Fruit fly (Drosophila melanogaster) whole organism, embryonic: ENCODE measurements around the gene brat.

ENCODE experiments used
- Ada2b ChIP-seq: fragments of 200-800 bp; sonication (Bioruptor generic); IDR thresholded peaks from 2 replicates; pipeline ENCODE4 v1.3.6; 2022; ENCODE audit warnings: missing biosample characterization, missing genetic modification characterization
- Atf6 ChIP-seq: fragments of 200-800 bp; sonication (Bioruptor generic); IDR thresholded peaks from 2 replicates; pipeline ENCODE4 v1.3.6; 2022; ENCODE audit warnings: missing biosample characterization, missing genetic modification characterization
- Awh ChIP-seq: fragments of 200-800 bp; sonication (Bioruptor generic); IDR thresholded peaks from 2 replicates; pipeline ENCODE4, ENCODE4 v1.3.6; 2022; ENCODE audit warnings: missing biosample characterization, missing genetic modification characterization
- CG11085 ChIP-seq: fragments of 200-800 bp; sonication (Bioruptor generic); IDR thresholded peaks from 2 replicates; pipeline ENCODE4 v1.3.6; 2022; ENCODE audit warnings: missing biosample characterization, missing genetic modification characterization
- CG11504 ChIP-seq: fragments of 200-800 bp; sonication (Bioruptor generic); optimal IDR thresholded peaks from 3 replicates; lab custom pipeline; 2019; ENCODE audit warnings: missing biosample characterization, mild to moderate bottlenecking, missing genetic modification characterization, moderate library complexity
- CG12104 ChIP-seq: fragments of 200-800 bp; sonication (Bioruptor generic); optimal IDR thresholded peaks from 3 replicates; lab custom pipeline; 2016; ENCODE audit warnings: missing biosample characterization, missing genetic modification characterization
- CG12219 ChIP-seq: fragments of 200-800 bp; sonication (Bioruptor generic); optimal IDR thresholded peaks from 3 replicates; lab custom pipeline; 2018; ENCODE audit warnings: missing biosample characterization, mild to moderate bottlenecking, missing genetic modification characterization
- CG12659 ChIP-seq: fragments of 200-800 bp; sonication (Bioruptor generic); optimal IDR thresholded peaks from 3 replicates; lab custom pipeline; 2017; ENCODE audit warnings: mild to moderate bottlenecking, missing biosample characterization, missing genetic modification reagents, missing genetic modification characterization
- CG13287 ChIP-seq: fragments of 200-800 bp; sonication (Bioruptor generic); IDR thresholded peaks from 2 replicates; pipeline ENCODE4 v1.3.6; 2022; ENCODE audit warnings: missing biosample characterization, missing genetic modification characterization; ENCODE audit not compliant: partially characterized antibody
- CG13894 ChIP-seq: fragments of 200-800 bp; sonication (Bioruptor generic); optimal IDR thresholded peaks from 3 replicates; lab custom pipeline; 2018; ENCODE audit warnings: missing biosample characterization, mild to moderate bottlenecking, missing genetic modification characterization, moderate library complexity
- CG15479 ChIP-seq: fragments of 200-800 bp; sonication (Bioruptor generic); optimal IDR thresholded peaks from 3 replicates; lab custom pipeline; 2019; ENCODE audit warnings: missing biosample characterization, mild to moderate bottlenecking, missing genetic modification characterization, moderate library complexity
- CG15514 ChIP-seq: fragments of 200-800 bp; sonication (Bioruptor generic); optimal IDR thresholded peaks from 3 replicates; lab custom pipeline; 2017; ENCODE audit warnings: missing biosample characterization, missing genetic modification characterization, mild to moderate bottlenecking, moderate library complexity, missing genetic modification reagents
- CG15601 ChIP-seq: fragments of 200-800 bp; sonication (Bioruptor generic); optimal IDR thresholded peaks from 3 replicates; lab custom pipeline; 2019; ENCODE audit warnings: missing biosample characterization, mild to moderate bottlenecking, missing genetic modification characterization, moderate library complexity
- CG1603 ChIP-seq: fragments of 200-800 bp; sonication (Bioruptor generic); optimal IDR thresholded peaks from 2 replicates; lab custom pipeline; 2019; ENCODE audit warnings: missing biosample characterization, mild to moderate bottlenecking, missing genetic modification characterization, moderate library complexity
- CG1647 ChIP-seq: fragments of 200-800 bp; sonication (Bioruptor generic); optimal IDR thresholded peaks from 3 replicates; lab custom pipeline; 2016; ENCODE audit warnings: missing biosample characterization, missing genetic modification characterization
- CG2199 ChIP-seq: fragments of 200-800 bp; sonication (Bioruptor generic); IDR thresholded peaks from 3 replicates; pipeline ENCODE4 v1.3.6; 2022; ENCODE audit warnings: missing biosample characterization, missing genetic modification characterization
- CG2202 ChIP-seq: fragments of 200-800 bp; sonication (Bioruptor generic); optimal IDR thresholded peaks from 2 replicates; lab custom pipeline; 2018; ENCODE audit warnings: missing biosample characterization, mild to moderate bottlenecking, missing genetic modification characterization
- CG31388 ChIP-seq: fragments of 200-800 bp; sonication (Bioruptor generic); optimal IDR thresholded peaks from 2 replicates; lab custom pipeline; 2016; ENCODE audit warnings: missing biosample characterization, missing genetic modification characterization
- CG3847 ChIP-seq: fragments of 200-800 bp; sonication (Bioruptor generic); IDR thresholded peaks from 2 replicates; pipeline ENCODE4 v1.3.6; 2022; ENCODE audit warnings: missing biosample characterization, missing genetic modification characterization
- CG43689 ChIP-seq: fragments of 200-800 bp; sonication (Bioruptor generic); IDR thresholded peaks from 2 replicates; pipeline ENCODE4 v1.3.6; 2022; ENCODE audit warnings: missing biosample characterization, missing genetic modification characterization
- CG6254 ChIP-seq: fragments of 200-800 bp; sonication (Bioruptor generic); optimal IDR thresholded peaks from 3 replicates; lab custom pipeline; 2017; ENCODE audit warnings: mild to moderate bottlenecking, missing biosample characterization, missing genetic modification reagents, missing genetic modification characterization
- CG6683 ChIP-seq: fragments of 200-800 bp; sonication (Bioruptor generic); optimal IDR thresholded peaks from 2 replicates; lab custom pipeline; 2017; ENCODE audit warnings: missing biosample characterization, mild to moderate bottlenecking, missing genetic modification characterization, missing genetic modification reagents
- CG7372 ChIP-seq: fragments of 200-800 bp; sonication (Bioruptor generic); IDR thresholded peaks from 2 replicates; pipeline ENCODE4 v1.3.6; 2022; ENCODE audit warnings: missing biosample characterization, missing genetic modification characterization
- CG7745 ChIP-seq: fragments of 200-800 bp; sonication (Bioruptor generic); optimal IDR thresholded peaks from 2 replicates; lab custom pipeline; 2018; ENCODE audit warnings: missing biosample characterization, mild to moderate bottlenecking, missing genetic modification characterization, moderate library complexity
- CG8388 ChIP-seq: fragments of 200-800 bp; sonication (Bioruptor generic); optimal IDR thresholded peaks from 2 replicates; lab custom pipeline; 2019; ENCODE audit warnings: missing biosample characterization, mild to moderate bottlenecking, missing genetic modification characterization, moderate library complexity
- CG9797 ChIP-seq: fragments of 200-800 bp; sonication (Bioruptor generic); optimal IDR thresholded peaks from 3 replicates; lab custom pipeline; 2018; ENCODE audit warnings: missing biosample characterization, mild to moderate bottlenecking, missing genetic modification characterization
- Dbx ChIP-seq: fragments of 200-800 bp; sonication (Bioruptor generic); IDR thresholded peaks from 3 replicates; pipeline ENCODE4 v1.3.6; 2022; ENCODE audit warnings: missing biosample characterization, missing genetic modification characterization
- Deaf1 ChIP-seq: fragments of 200-800 bp; optimal IDR thresholded peaks from 3 replicates; lab custom pipeline; 2019; ENCODE audit warnings: missing biosample characterization, mild to moderate bottlenecking, missing genetic modification characterization, moderate library complexity
- Drgx ChIP-seq: fragments of 200-800 bp; sonication (Bioruptor generic); IDR thresholded peaks from 2 replicates; pipeline ENCODE4 v1.3.6; 2022; ENCODE audit warnings: missing biosample characterization, missing genetic modification characterization
- HmgD ChIP-seq: fragments of 200-800 bp; sonication (Bioruptor generic); optimal IDR thresholded peaks from 3 replicates; lab custom pipeline; 2016; ENCODE audit warnings: missing biosample characterization, missing genetic modification characterization
- Lpt ChIP-seq: fragments of >200 bp; optimal IDR thresholded peaks from 2 replicates; lab custom pipeline; 2018; ENCODE audit warnings: missing biosample characterization, missing genetic modification characterization
- NK7.1 ChIP-seq: fragments of 200-800 bp; sonication (Bioruptor generic); optimal IDR thresholded peaks from 3 replicates; lab custom pipeline; 2016; ENCODE audit warnings: missing biosample characterization, missing genetic modification characterization
- Optix ChIP-seq: fragments of 200-800 bp; sonication (Bioruptor generic); IDR thresholded peaks from 3 replicates; pipeline ENCODE4 v1.3.6; 2022; ENCODE audit warnings: missing biosample characterization, missing genetic modification characterization
- Pdp1 ChIP-seq, 2 experiments: fragments of 200-800 bp; sonication (Bioruptor generic); optimal IDR thresholded peaks; 3 replicates each; lab custom pipeline; 2016; ENCODE audit warnings: missing biosample characterization in 2 of 2, missing genetic modification characterization in 2 of 2, mild to moderate bottlenecking in 1 of 2, moderate library complexity in 1 of 2
- Rfx ChIP-seq: fragments of 200-800 bp; sonication (Bioruptor generic); IDR thresholded peaks from 2 replicates; pipeline ENCODE4 v1.3.6; 2022; ENCODE audit warnings: missing biosample characterization, missing genetic modification characterization
- Rx ChIP-seq: fragments of 200-800 bp; sonication (Bioruptor generic); IDR thresholded peaks from 2 replicates; pipeline ENCODE4 v1.3.6; 2022; ENCODE audit warnings: missing biosample characterization, missing genetic modification characterization
- Ssrp ChIP-seq: fragments of 200-800 bp; sonication (Bioruptor generic); optimal IDR thresholded peaks from 2 replicates; lab custom pipeline; 2018; ENCODE audit warnings: missing biosample characterization, mild to moderate bottlenecking, missing genetic modification characterization, moderate library complexity
- Xrp1 ChIP-seq: fragments of 200-800 bp; sonication (Bioruptor generic); IDR thresholded peaks from 2 replicates; pipeline ENCODE4 v1.3.6; 2022; ENCODE audit warnings: missing biosample characterization, missing genetic modification characterization
- YL-1 ChIP-seq: fragments of 200-800 bp; sonication (Bioruptor generic); optimal IDR thresholded peaks from 3 replicates; lab custom pipeline; 2017; ENCODE audit warnings: missing biosample characterization, mild to moderate bottlenecking, missing genetic modification characterization
- crp ChIP-seq, 2 experiments: fragments of 200-800 bp; sonication (Bioruptor generic); optimal IDR thresholded peaks; 2 replicates in 1 of 2; 3 replicates in 1 of 2; lab custom pipeline; 2017; ENCODE audit warnings: missing biosample characterization in 2 of 2, missing genetic modification characterization in 2 of 2, mild to moderate bottlenecking in 1 of 2, moderate library complexity in 1 of 2
- dati ChIP-seq: fragments of 200-800 bp; sonication (Bioruptor generic); IDR thresholded peaks from 2 replicates; pipeline ENCODE4 v1.3.6; 2022; ENCODE audit warnings: missing biosample characterization, missing genetic modification characterization
- dimm ChIP-seq: fragments of 200-800 bp; sonication (Bioruptor generic); IDR thresholded peaks from 2 replicates; pipeline ENCODE4 v1.3.6; 2022; ENCODE audit warnings: missing biosample characterization, missing genetic modification characterization
- dmrt99B ChIP-seq: fragments of 200-800 bp; sonication (Bioruptor generic); optimal IDR thresholded peaks from 2 replicates; lab custom pipeline; 2018; ENCODE audit warnings: missing biosample characterization, mild to moderate bottlenecking, missing genetic modification characterization, moderate library complexity
- insv ChIP-seq, 2 experiments: fragments of 200-800 bp; sonication (Bioruptor generic); optimal IDR thresholded peaks; 3 replicates each; lab custom pipeline; 2016 to 2018; ENCODE audit warnings: missing biosample characterization in 2 of 2, missing genetic modification characterization in 2 of 2
- lab ChIP-seq: fragments of 200-800 bp; sonication (Bioruptor generic); optimal IDR thresholded peaks from 3 replicates; lab custom pipeline; 2017; ENCODE audit warnings: missing biosample characterization, missing genetic modification characterization, mild to moderate bottlenecking, moderate library complexity, missing genetic modification reagents
- nerfin-1 ChIP-seq: fragments of 200-800 bp; sonication (Bioruptor generic); optimal IDR thresholded peaks from 3 replicates; lab custom pipeline; 2019; ENCODE audit warnings: missing biosample characterization, mild to moderate bottlenecking, missing genetic modification characterization, moderate library complexity
- pb ChIP-seq: fragments of 200-800 bp; sonication (Bioruptor generic); optimal IDR thresholded peaks from 3 replicates; lab custom pipeline; 2016; ENCODE audit warnings: missing biosample characterization, missing genetic modification characterization
- row ChIP-seq: fragments of 200-800 bp; sonication (Bioruptor generic); IDR thresholded peaks from 3 replicates; pipeline ENCODE4 v1.3.6; 2022; ENCODE audit warnings: missing biosample characterization, missing genetic modification characterization
- so ChIP-seq: fragments of 200-800 bp; sonication (Bioruptor generic); IDR thresholded peaks from 3 replicates; pipeline ENCODE4 v1.3.6; 2022; ENCODE audit warnings: missing biosample characterization, missing genetic modification characterization
- zfh1 ChIP-seq: fragments of 200-800 bp; sonication (Bioruptor generic); IDR thresholded peaks from 3 replicates; pipeline ENCODE4 v1.3.6; 2022; ENCODE audit warnings: missing biosample characterization, missing genetic modification characterization

brat gene

DNA sequence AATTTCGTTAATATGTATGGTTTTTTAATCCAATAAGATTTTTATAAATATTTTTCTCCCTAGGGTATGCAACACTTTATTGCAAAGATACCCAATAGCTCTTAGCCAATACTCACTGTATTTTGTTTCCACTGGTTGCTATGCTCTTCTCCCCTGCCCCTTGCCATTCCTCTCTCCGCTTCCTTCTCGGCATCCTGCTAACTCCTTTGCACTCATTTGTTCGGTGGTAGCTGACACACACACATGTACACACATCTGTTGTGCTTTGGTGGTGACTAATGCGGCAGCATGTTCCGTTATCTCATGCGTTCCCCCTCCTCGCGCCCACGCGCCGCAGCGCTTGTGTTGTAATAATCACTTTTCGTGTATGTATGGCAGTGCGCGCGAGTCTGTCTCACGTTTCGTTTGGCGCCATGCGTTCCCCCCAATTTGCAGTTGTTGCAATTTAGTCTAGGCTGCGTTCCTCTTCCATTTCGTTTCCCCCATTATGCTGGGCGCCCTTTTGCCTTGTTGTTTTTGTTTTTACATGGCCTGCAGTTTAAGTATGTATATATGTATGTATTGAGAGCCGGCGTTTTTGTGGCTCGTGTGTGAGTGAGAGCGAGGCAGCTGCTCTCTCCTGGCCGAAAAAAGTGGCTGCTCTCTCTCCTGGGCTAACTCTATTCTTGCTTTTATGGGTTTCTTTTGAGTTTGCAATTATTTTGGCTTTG is 1.4 kb downstream of the brat start, which contains the start of gene Polr1D (continued):
- TF ChIP-seq CG2199 (GFP tag; lab: Robert Waterston, UW), result peak; percentile 79; the same call in 1 of the 3 replicates
- TF ChIP-seq Optix (GFP tag; lab: Robert Waterston, UW), result no peak
- TF ChIP-seq CG2202, result no peak
- TF ChIP-seq CG6254 (GFP tag; lab: Kevin White, UChicago), result no peak
- TF ChIP-seq Atf6 (GFP tag; lab: Robert Waterston, UW), result no peak; the same call in 1 of the 2 replicates
- peak; percentile 61 for TF ChIP-seq nerfin-1 (tag; lab: Kevin White, UChicago)
- TF ChIP-seq Ada2b (GFP tag; lab: Robert Waterston, UW), result no peak
- no peak for TF ChIP-seq CG12104 (GFP tag; lab: Kevin White, UChicago)
- TF ChIP-seq YL-1, result no peak
- TF ChIP-seq CG15514 (GFP tag; lab: Kevin White, UChicago), result no peak
- no peak for TF ChIP-seq crp (GFP tag; optimal IDR thresholded peaks at IDR 0.05; lab: Kevin White, UChicago)
- no peak for TF ChIP-seq zfh1 (GFP tag; lab: Robert Waterston, UW)
- TF ChIP-seq CG43689 (GFP tag; lab: Robert Waterston, UW), result no peak
- TF ChIP-seq lab (GFP tag; lab: Kevin White, UChicago), result peak; percentile 28
- no peak for TF ChIP-seq CG1603 (tag; lab: Kevin White, UChicago)
- no peak for TF ChIP-seq Ssrp
- no peak for TF ChIP-seq Awh
- TF ChIP-seq dati (GFP tag; lab: Robert Waterston, UW), result no peak
- TF ChIP-seq Dbx (GFP tag; lab: Robert Waterston, UW), result no peak
- no peak for TF ChIP-seq pb (GFP tag; lab: Kevin White, UChicago)
- peak; percentile 71 for TF ChIP-seq Lpt (GFP tag; lab: Kevin White, UChicago)
- TF ChIP-seq CG13287 (GFP tag; lab: Robert Waterston, UW), result peak; percentile 43
- TF ChIP-seq dimm (GFP tag; lab: Robert Waterston, UW), result no peak
- TF ChIP-seq CG12659 (GFP tag; lab: Kevin White, UChicago), result peak; percentile 35
- peak; percentile 24 for TF ChIP-seq dmrt99B (tag; lab: Kevin White, UChicago)
- peak; percentile 15; the same call in 1 of the 2 replicates for TF ChIP-seq CG3847
- TF ChIP-seq Deaf1 (tag; lab: Kevin White, UChicago), result peak; percentile 48
- TF ChIP-seq Rx (GFP tag; lab: Robert Waterston, UW), result no peak
- peak; percentile 26 for TF ChIP-seq HmgD (GFP tag; lab: Kevin White, UChicago)
- no peak for TF ChIP-seq CG12219 (GFP tag; lab: Kevin White, UChicago)
- TF ChIP-seq Xrp1 (GFP tag; lab: Robert Waterston, UW), result peak; percentile 55; the same call in 1 of the 2 replicates
- TF ChIP-seq CG1647 (GFP tag; lab: Kevin White, UChicago), result no peak
- TF ChIP-seq Pdp1 (GFP tag; optimal IDR thresholded peaks at IDR 0.05; lab: Kevin White, UChicago), result peak in 1 of 2 experiments; percentile 83
- peak; percentile 67 for TF ChIP-seq row (GFP tag; lab: Robert Waterston, UW)
- TF ChIP-seq CG7372 (GFP tag; lab: Robert Waterston, UW), result no peak
- TF ChIP-seq CG6683 (GFP tag; lab: Kevin White, UChicago), result no peak
- no peak for TF ChIP-seq CG15601 (tag; lab: Kevin White, UChicago)
- peak; percentile 74 for TF ChIP-seq Rfx (GFP tag; lab: Robert Waterston, UW)
- peak; percentile 33 for TF ChIP-seq CG8388
- TF ChIP-seq CG31388, result no peak
- no peak for TF ChIP-seq Drgx (GFP tag; lab: Robert Waterston, UW)
- peak; percentile 60; the same call in 1 of the 3 replicates for TF ChIP-seq so (GFP tag; lab: Robert Waterston, UW)
- no peak for TF ChIP-seq NK7.1 (GFP tag; lab: Kevin White, UChicago)
- no peak for TF ChIP-seq CG7745 (tag; lab: Kevin White, UChicago)
- no peak for TF ChIP-seq CG13894 (tag; lab: Kevin White, UChicago)
- TF ChIP-seq insv (GFP tag; optimal IDR thresholded peaks at IDR 0.05; lab: Kevin White, UChicago), result peak; percentile 55 to 98
- TF ChIP-seq CG15479, result peak; percentile 78
- peak; percentile 43 for TF ChIP-seq CG11504
- TF ChIP-seq CG11085 (GFP tag; lab: Robert Waterston, UW), result no peak
- TF ChIP-seq CG9797, result no peak
